Worm (Caenorhabditis elegans) whole organism, L4 larva: Measurements from ENCODE around the gene F22F1.3.
A peak's percentile ranks its signal among the peaks of the same experiment; 100 is the strongest.

Source experiments
- D1046.2 ChIP-seq: fragments of 200-800 bp; sonication (Bioruptor generic); IDR thresholded peaks from 2 replicates; pipeline ENCODE4 v1.3.6; 2022; ENCODE audit warnings: missing genetic modification characterization, missing compliant biosample characterization
- F10B5.3 ChIP-seq: sonication (generic microtip); optimal IDR thresholded peaks from 2 replicates; lab custom pipeline; 2016; ENCODE audit warnings: mild to moderate bottlenecking, missing genetic modification characterization, missing compliant biosample characterization
- F26F4.8 ChIP-seq: fragments of 200-800 bp; sonication (Bioruptor generic); conservative IDR thresholded peaks from 2 replicates; pipeline ENCODE4 v1.3.6; 2022; ENCODE audit warnings: missing genetic modification characterization, missing compliant biosample characterization
- F44E2.7 ChIP-seq: fragments of 200-800 bp; sonication (Bioruptor generic); IDR thresholded peaks from 2 replicates; pipeline ENCODE4 v2.1.2; 2022; ENCODE audit warnings: missing genetic modification characterization, missing compliant biosample characterization
- T20F7.1 ChIP-seq: fragments of 200-800 bp; sonication (Bioruptor generic); optimal IDR thresholded peaks from 2 replicates; lab custom pipeline; 2018; ENCODE audit warnings: mild to moderate bottlenecking, missing genetic modification characterization, missing compliant biosample characterization
- Y105C5A.15 ChIP-seq: fragments of 200-800 bp; sonication (Bioruptor generic); IDR thresholded peaks from 2 replicates; pipeline ENCODE4 v1.3.6; 2022; ENCODE audit warnings: missing genetic modification characterization, missing compliant biosample characterization
- ZK337.2 ChIP-seq: fragments of 200-800 bp; sonication (Bioruptor generic); IDR thresholded peaks from 2 replicates; pipeline ENCODE4 v1.3.6; 2022; ENCODE audit warnings: missing genetic modification reagents, missing genetic modification characterization, missing compliant biosample characterization
- aha-1 ChIP-seq: fragments of 150-350 bp; peaks from one replicate; lab custom pipeline; 2014; ENCODE audit warnings: missing biosample characterization, missing genetic modification characterization
- aly-2 ChIP-seq: sonication (generic microtip); optimal IDR thresholded peaks from 2 replicates; lab custom pipeline; 2018; ENCODE audit warnings: missing biosample characterization, missing genetic modification characterization
- attf-4 ChIP-seq: sonication (generic microtip); optimal IDR thresholded peaks from 3 replicates; lab custom pipeline; 2017; ENCODE audit warnings: missing biosample characterization, missing genetic modification characterization
- ceh-20 ChIP-seq: fragments of 200-800 bp; sonication (Bioruptor generic); IDR thresholded peaks from 2 replicates; pipeline ENCODE4 v1.3.6; 2022; ENCODE audit warnings: missing genetic modification reagents, missing genetic modification characterization, missing compliant biosample characterization
- ceh-28 ChIP-seq: fragments of 150-350 bp; optimal IDR thresholded peaks from 2 replicates; lab custom pipeline; 2014; ENCODE audit warnings: missing biosample characterization, missing genetic modification reagents, missing genetic modification characterization
- ceh-32 ChIP-seq: sonication (generic microtip); optimal IDR thresholded peaks from 2 replicates; lab custom pipeline; 2016; ENCODE audit warnings: mild to moderate bottlenecking, missing genetic modification characterization, missing compliant biosample characterization; ENCODE audit not compliant: poor library complexity
- dmd-6 ChIP-seq: fragments of 200-800 bp; sonication (Bioruptor generic); IDR thresholded peaks from 2 replicates; pipeline ENCODE4 v1.3.6; 2022; ENCODE audit warnings: missing genetic modification reagents, missing genetic modification characterization, missing compliant biosample characterization
- dmd-9 ChIP-seq: fragments of 200-800 bp; sonication (Bioruptor generic); IDR thresholded peaks from 2 replicates; pipeline ENCODE4 v1.3.6; 2022; ENCODE audit warnings: missing genetic modification reagents, missing genetic modification characterization, missing compliant biosample characterization
- egl-43 ChIP-seq: fragments of 200-800 bp; sonication (Bioruptor generic); IDR thresholded peaks from 2 replicates; pipeline ENCODE4 v1.3.6; 2022; ENCODE audit warnings: missing genetic modification reagents, missing genetic modification characterization, missing compliant biosample characterization
- hlh-11 ChIP-seq: fragments of 200-800 bp; sonication (Bioruptor generic); optimal IDR thresholded peaks from 2 replicates; lab custom pipeline; 2018; ENCODE audit warnings: mild to moderate bottlenecking, missing genetic modification characterization, missing compliant biosample characterization
- hlh-30 ChIP-seq: sonication (generic microtip); optimal IDR thresholded peaks from 2 replicates; lab custom pipeline; 2017; ENCODE audit warnings: antibody characterized with exemption, mild to moderate bottlenecking, missing genetic modification characterization, missing compliant biosample characterization; ENCODE audit not compliant: insufficient read depth
- hmg-1.1 ChIP-seq: fragments of 200-800 bp; sonication (Bioruptor generic); IDR thresholded peaks from 2 replicates; pipeline ENCODE4 v1.3.6; 2022; ENCODE audit warnings: missing genetic modification reagents, missing genetic modification characterization, missing compliant biosample characterization
- jun-1 ChIP-seq: fragments of 150-350 bp; optimal IDR thresholded peaks from 2 replicates; lab custom pipeline; 2014; ENCODE audit warnings: missing biosample characterization, missing genetic modification reagents, missing genetic modification characterization
- lim-7 ChIP-seq: fragments of 200-800 bp; sonication (Bioruptor generic); IDR thresholded peaks from 2 replicates; pipeline ENCODE4 v1.3.6; 2022; ENCODE audit warnings: missing genetic modification characterization, missing compliant biosample characterization
- lin-1 ChIP-seq: fragments of 200-800 bp; sonication (Bioruptor generic); IDR thresholded peaks from 2 replicates; pipeline ENCODE4 v1.3.6; 2022; ENCODE audit warnings: missing genetic modification reagents, missing genetic modification characterization, missing compliant biosample characterization
- lin-13 ChIP-seq: fragments of 150-350 bp; optimal IDR thresholded peaks from 2 replicates; lab custom pipeline; 2014; ENCODE audit warnings: missing biosample characterization, missing genetic modification reagents, missing genetic modification characterization
- lin-29 ChIP-seq: fragments of 200-800 bp; sonication (Bioruptor generic); IDR thresholded peaks from 2 replicates; pipeline ENCODE4 v1.3.6; 2022; ENCODE audit warnings: missing genetic modification reagents, missing genetic modification characterization, missing compliant biosample characterization
- madf-5 ChIP-seq, 2 experiments: fragments of 200-800 bp; sonication (Bioruptor generic); IDR thresholded peaks; 2 replicates each; pipeline ENCODE4 v1.3.6; 2022; ENCODE audit warnings: missing compliant biosample characterization in 2 of 2, missing genetic modification characterization in 2 of 2
- madf-9 ChIP-seq: fragments of 200-800 bp; sonication (Bioruptor generic); conservative IDR thresholded peaks from 2 replicates; pipeline ENCODE4 v1.3.6; 2022; ENCODE audit warnings: missing genetic modification reagents, missing genetic modification characterization, missing compliant biosample characterization
- mdl-1 ChIP-seq, 2 experiments: fragments of 150-350 bp in 1 of 2; sonication (generic microtip) in 1 of 2; optimal IDR thresholded peaks; 2 replicates each; lab custom pipeline; 2014 to 2017; ENCODE audit warnings: missing biosample characterization in 2 of 2, missing genetic modification characterization in 2 of 2
- mep-1 ChIP-seq: fragments of 150-350 bp; sonication (generic microtip); optimal IDR thresholded peaks from 3 replicates; lab custom pipeline; 2014; ENCODE audit warnings: missing biosample characterization, missing genetic modification characterization
- mxl-2 ChIP-seq: fragments of 200-800 bp; sonication (Bioruptor generic); conservative IDR thresholded peaks from 2 replicates; pipeline ENCODE4 v1.3.6; 2022; ENCODE audit warnings: missing genetic modification reagents, missing genetic modification characterization, missing compliant biosample characterization
- mxl-3 ChIP-seq: fragments of 200-800 bp; sonication (Bioruptor generic); optimal IDR thresholded peaks from 2 replicates; lab custom pipeline; 2018; ENCODE audit warnings: mild to moderate bottlenecking, missing genetic modification characterization, missing compliant biosample characterization
- nhr-10 ChIP-seq: fragments of 150-350 bp; optimal IDR thresholded peaks from 2 replicates; lab custom pipeline; 2014; ENCODE audit warnings: missing biosample characterization, missing genetic modification characterization
- nhr-102 ChIP-seq: sonication (generic microtip); optimal IDR thresholded peaks from 2 replicates; lab custom pipeline; 2016; ENCODE audit warnings: mild to moderate bottlenecking, missing genetic modification characterization, moderate library complexity, missing compliant biosample characterization
- nhr-111 ChIP-seq: fragments of 200-800 bp; sonication (Bioruptor generic); optimal IDR thresholded peaks from 2 replicates; lab custom pipeline; 2018; ENCODE audit warnings: mild to moderate bottlenecking, missing genetic modification characterization, missing compliant biosample characterization
- nhr-28 ChIP-seq: fragments of 150-350 bp; optimal IDR thresholded peaks from 2 replicates; lab custom pipeline; 2014; ENCODE audit warnings: missing biosample characterization, missing genetic modification characterization
- nhr-48 ChIP-seq: sonication (generic microtip); optimal IDR thresholded peaks from 2 replicates; lab custom pipeline; 2016; ENCODE audit warnings: mild to moderate bottlenecking, missing genetic modification characterization, missing compliant biosample characterization
- nhr-6 ChIP-seq: fragments of 150-350 bp; optimal IDR thresholded peaks from 2 replicates; lab custom pipeline; 2014; ENCODE audit warnings: missing biosample characterization, missing genetic modification characterization
- nhr-76 ChIP-seq: fragments of 150-350 bp; optimal IDR thresholded peaks from 2 replicates; lab custom pipeline; 2014; ENCODE audit warnings: missing biosample characterization, missing genetic modification characterization
- nhr-77 ChIP-seq: fragments of 150-350 bp; optimal IDR thresholded peaks from 2 replicates; lab custom pipeline; 2014; ENCODE audit warnings: missing biosample characterization, missing genetic modification characterization
- pha-4 ChIP-seq, 2 experiments: fragments of 150-350 bp in 1 of 2; fragments of 200-800 bp in 1 of 2; sonication (Bioruptor generic) in 1 of 2; IDR thresholded peaks in 1 of 2; optimal IDR thresholded peaks in 1 of 2; 2 replicates each; pipeline versions ENCODE4 v1.3.6 to Lab custom; 2014 to 2022; ENCODE audit warnings: missing genetic modification characterization in 2 of 2, missing genetic modification reagents in 2 of 2, missing biosample characterization in 1 of 2, missing compliant biosample characterization in 1 of 2
- pqm-1 ChIP-seq: sonication (generic microtip); optimal IDR thresholded peaks from 2 replicates; lab custom pipeline; 2017; ENCODE audit warnings: missing biosample characterization, missing genetic modification characterization
- saeg-2 ChIP-seq: fragments of 200-800 bp; sonication (Bioruptor generic); IDR thresholded peaks from 2 replicates; pipeline ENCODE4 v1.3.6; 2022; ENCODE audit warnings: missing genetic modification reagents, missing genetic modification characterization, missing compliant biosample characterization
- set-16 ChIP-seq: fragments of 200-800 bp; sonication (Bioruptor generic); IDR thresholded peaks from 2 replicates; pipeline ENCODE4 v1.3.6; 2022; ENCODE audit warnings: missing genetic modification reagents, missing genetic modification characterization, missing compliant biosample characterization
- snpc-1.2 ChIP-seq: fragments of 200-800 bp; sonication (Bioruptor generic); IDR thresholded peaks from 2 replicates; pipeline ENCODE4 v1.3.6; 2022; ENCODE audit warnings: missing genetic modification reagents, missing genetic modification characterization, missing compliant biosample characterization
- snpc-4 ChIP-seq: fragments of 150-350 bp; optimal IDR thresholded peaks from 2 replicates; lab custom pipeline; 2014; ENCODE audit warnings: missing biosample characterization, missing genetic modification characterization
- spr-1 ChIP-seq: sonication (generic microtip); optimal IDR thresholded peaks from 2 replicates; lab custom pipeline; 2016; ENCODE audit warnings: mild to moderate bottlenecking, missing genetic modification characterization, missing compliant biosample characterization
- spr-3 ChIP-seq: fragments of 200-800 bp; sonication (Bioruptor generic); optimal IDR thresholded peaks from 2 replicates; lab custom pipeline; 2018; ENCODE audit warnings: mild to moderate bottlenecking, missing genetic modification characterization, missing compliant biosample characterization
- unc-130 ChIP-seq: sonication (generic microtip); optimal IDR thresholded peaks from 2 replicates; lab custom pipeline; 2016; ENCODE audit warnings: missing genetic modification reagents, missing genetic modification characterization, missing compliant biosample characterization
- unc-62 ChIP-seq, 3 experiments: fragments of 150-350 bp in 1 of 3; sonication (generic microtip); optimal IDR thresholded peaks in 2 of 3; peaks in 1 of 3; 1 replicate in 1 of 3; 2 replicates in 2 of 3; lab custom pipeline; 2014 to 2017; ENCODE audit warnings: missing biosample characterization in 3 of 3, missing genetic modification characterization in 3 of 3, missing genetic modification reagents in 3 of 3, missing genotype in 1 of 3
- zfp-2 ChIP-seq: sonication (generic microtip); optimal IDR thresholded peaks from 2 replicates; lab custom pipeline; 2016; ENCODE audit warnings: mild to moderate bottlenecking, missing genetic modification characterization, missing compliant biosample characterization
- ztf-11 ChIP-seq: fragments of 150-350 bp; optimal IDR thresholded peaks from 2 replicates; lab custom pipeline; 2014; ENCODE audit warnings: missing biosample characterization, missing genetic modification characterization
- ztf-7 ChIP-seq: fragments of 150-350 bp; optimal IDR thresholded peaks from 2 replicates; lab custom pipeline; 2014; ENCODE audit warnings: missing biosample characterization, missing genetic modification characterization

Gene F22F1.3

ce11 chrX:8156502-8156901 is 6.4 kb downstream of the F22F1.3 start:
- TF ChIP-seq snpc-1.2 (GFP tag; lab: Robert Waterston, UW), result peak; percentile 73
- TF ChIP-seq ceh-20, result peak; percentile 50; the same call in 1 of the 2 replicates
- no peak for TF ChIP-seq nhr-111 (GFP tag; lab: Kevin White, UChicago)
- no peak for TF ChIP-seq attf-4
- 0 out of 4 replicates have a peak, but pooled peaks of 1 of the 2 experiments have one; percentile 25 for TF ChIP-seq madf-5 (GFP tag; IDR thresholded peaks at IDR 0.05; lab: Robert Waterston, UW)
- TF ChIP-seq jun-1 (tag; lab: Kevin White, UChicago), result no peak
- no peak for TF ChIP-seq saeg-2 (GFP tag; lab: Robert Waterston, UW)
- no peak for TF ChIP-seq nhr-76 (tag; lab: Kevin White, UChicago)
- peak; percentile 50 for TF ChIP-seq hlh-30 (tag; lab: Kevin White, UChicago)
- TF ChIP-seq pqm-1 (tag; lab: Kevin White, UChicago), result no peak
- no peak for TF ChIP-seq lin-1 (GFP tag; lab: Robert Waterston, UW)
- peak; percentile 7 for TF ChIP-seq hmg-1.1
- no peak for TF ChIP-seq ztf-11 (tag; lab: Kevin White, UChicago)
- no peak for TF ChIP-seq mdl-1 (tag; optimal IDR thresholded peaks at IDR 0.05; lab: Kevin White, UChicago)
- TF ChIP-seq hlh-11, result peak; percentile 32
- no peak for TF ChIP-seq unc-62 (GFP tag; optimal IDR thresholded peaks at IDR 0.05 in 1 of 2; lab: Kevin White, UChicago)
- no peak for TF ChIP-seq unc-62 (tag; optimal IDR thresholded peaks at IDR 0.05; lab: Kevin White, UChicago)
- no peak for TF ChIP-seq lin-13 (GFP tag; lab: Kevin White, UChicago)
- TF ChIP-seq Y105C5A.15 (GFP tag; lab: Robert Waterston, UW), result 0 out of 2 replicates have a peak, but pooled peaks have one; percentile 65
- no peak for TF ChIP-seq spr-3 (GFP tag; lab: Kevin White, UChicago)
- TF ChIP-seq spr-1 (tag; lab: Kevin White, UChicago), result no peak
- peak; percentile 21 for TF ChIP-seq nhr-28 (tag; lab: Kevin White, UChicago)
- no peak for TF ChIP-seq T20F7.1 (GFP tag; lab: Kevin White, UChicago)
- TF ChIP-seq mxl-3 (GFP tag; lab: Kevin White, UChicago), result no peak
- TF ChIP-seq aly-2, result no peak
- TF ChIP-seq set-16, result no peak
- TF ChIP-seq dmd-9 (GFP tag; lab: Robert Waterston, UW), result no peak
- TF ChIP-seq mxl-2 (GFP tag; lab: Robert Waterston, UW), result no peak
- peak; percentile 65 for TF ChIP-seq dmd-6 (GFP tag; lab: Robert Waterston, UW)
- no peak for TF ChIP-seq zfp-2 (tag; lab: Kevin White, UChicago)
- TF ChIP-seq nhr-48, result no peak
- TF ChIP-seq lim-7 (GFP tag; lab: Robert Waterston, UW), result peak; percentile 83
- TF ChIP-seq ztf-7 (tag; lab: Kevin White, UChicago), result peak; percentile 9
- TF ChIP-seq ceh-32 (tag; lab: Kevin White, UChicago), result no peak
- no peak for TF ChIP-seq nhr-102
- TF ChIP-seq D1046.2 (GFP tag; lab: Robert Waterston, UW), result no peak
- TF ChIP-seq ceh-28 (tag; lab: Kevin White, UChicago), result no peak
- peak; percentile 71; the same call in 1 of the 2 replicates for TF ChIP-seq pha-4 (GFP tag; IDR thresholded peaks at IDR 0.05; lab: Robert Waterston, UW)
- no peak for TF ChIP-seq pha-4 (tag; optimal IDR thresholded peaks at IDR 0.05; lab: Kevin White, UChicago)
- TF ChIP-seq lin-29 (GFP tag; lab: Robert Waterston, UW), result 0 out of 2 replicates have a peak, but pooled peaks have one; percentile 17
- TF ChIP-seq egl-43 (GFP tag; lab: Robert Waterston, UW), result peak; percentile 78
- TF ChIP-seq nhr-77 (tag; lab: Kevin White, UChicago), result no peak
- TF ChIP-seq nhr-6 (tag; lab: Kevin White, UChicago), result no peak
- no peak for TF ChIP-seq unc-130
- no peak for TF ChIP-seq nhr-10 (tag; lab: Kevin White, UChicago)
- TF ChIP-seq F26F4.8, result 0 out of 2 replicates have a peak, but pooled peaks have one; percentile 61
- no peak for TF ChIP-seq snpc-4 (tag; lab: Kevin White, UChicago)
- peak; percentile 68; the same call in 1 of the 2 replicates for TF ChIP-seq ZK337.2 (GFP tag; lab: Robert Waterston, UW)
- TF ChIP-seq aha-1 (tag; lab: Kevin White, UChicago), result peak; percentile 2
- TF ChIP-seq F10B5.3 (tag; lab: Kevin White, UChicago), result no peak
- TF ChIP-seq madf-9 (GFP tag; lab: Robert Waterston, UW), result peak; percentile 35; the same call in 1 of the 2 replicates
- no peak for TF ChIP-seq F44E2.7 (GFP tag; lab: Robert Waterston, UW)
- peak; percentile 64 for TF ChIP-seq mep-1 (tag; lab: Kevin White, UChicago)
